Fruit fly (Drosophila melanogaster): ENCODE measurements around the gene Cdc5.

dm6 chr3L:341052-341852 is 19.9 kb downstream of the Cdc5 start:
- no peak for TF ChIP-seq esn (GFP tag; optimal IDR thresholded peaks at IDR 0.05)
- no peak for TF ChIP-seq fd59A (GFP tag; optimal IDR thresholded peaks at IDR 0.05)
- no peak for TF ChIP-seq CG10631 (GFP tag; optimal IDR thresholded peaks at IDR 0.05)
- no peak for TF ChIP-seq dac (GFP tag; optimal IDR thresholded peaks at IDR 0.05)
- TF ChIP-seq Gug (GFP tag; IDR thresholded peaks at IDR 0.05), result no peak
- no peak for TF ChIP-seq Sox15 (GFP tag; optimal IDR thresholded peaks at IDR 0.05)
- no peak for TF ChIP-seq CG10669 (GFP tag; optimal IDR thresholded peaks at IDR 0.05)
